Worm (Caenorhabditis elegans): ENCODE data around the gene lido-13.

Gene lido-13

ce11 chrII:3062222-3062621, 8.1 kb upstream of the lido-13 start (continued):
- TF ChIP-seq lsy-27 (tag; optimal IDR thresholded peaks at IDR 0.05; ENCODE audit: borderline replicate concordance, insufficient read depth) = no peak

ce11 chrII:3061605-3062004, 7.5 kb upstream of the lido-13 start:
- no peak for TF ChIP-seq atf-7 (tag; optimal IDR thresholded peaks at IDR 0.05)
- TF ChIP-seq lsy-27 (tag; optimal IDR thresholded peaks at IDR 0.05; ENCODE audit: borderline replicate concordance, insufficient read depth) = no peak
- TF ChIP-seq sptf-2 (GFP tag; optimal IDR thresholded peaks at IDR 0.05) = no peak
- no peak; the same call in 1 of the 2 replicates for TF ChIP-seq egrh-3 (GFP tag; IDR thresholded peaks at IDR 0.05)
- peak; percentile 63 for TF ChIP-seq zfh-2 (GFP tag; conservative IDR thresholded peaks at IDR 0.05)

ce11 chrII:3060782-3061181, 6.7 kb upstream of the lido-13 start, which contains the start of gene Y25C1A.6:
Gene Y25C1A.6 (plus strand): TSS chrII:3061082.
- TF ChIP-seq lsl-1 (GFP tag; optimal IDR thresholded peaks at IDR 0.05) (no peak), ztf-28 (GFP tag; IDR thresholded peaks at IDR 0.05) (no peak), nfyb-1 (GFP tag; IDR thresholded peaks at IDR 0.05) (no peak), cebp-2 (GFP tag; IDR thresholded peaks at IDR 0.05) (no peak), cebp-1 (GFP tag; IDR thresholded peaks at IDR 0.05) (no peak), cebp-1 (tag; optimal IDR thresholded peaks at IDR 0.05) (no peak), B0261.1 (tag; optimal IDR thresholded peaks at IDR 0.05) (no peak), nhr-179 (tag; optimal IDR thresholded peaks at IDR 0.05) (no peak), F55B11.4 (tag; optimal IDR thresholded peaks at IDR 0.05; ENCODE audit: borderline replicate concordance, insufficient read depth) (no peak), sea-2 (GFP tag; IDR thresholded peaks at IDR 0.05) (no peak), tbx-9 (tag; optimal IDR thresholded peaks at IDR 0.05; ENCODE audit: borderline replicate concordance) (no peak), T07F8.4 (tag; optimal IDR thresholded peaks at IDR 0.05) (no peak), lin-40 (tag; optimal IDR thresholded peaks at IDR 0.05) (no peak), lin-54 (GFP tag; optimal IDR thresholded peaks at IDR 0.05) (no peak), sdz-38 (tag; optimal IDR thresholded peaks at IDR 0.05) (no peak), nfya-2 (GFP tag; IDR thresholded peaks at IDR 0.05) (no peak), let-526 (GFP tag; IDR thresholded peaks at IDR 0.05) (no peak), egl-18 (GFP tag; IDR thresholded peaks at IDR 0.05) (no peak), madf-3 (GFP tag; IDR thresholded peaks at IDR 0.05) (no peak)

- peak; percentile 84 for TF ChIP-seq F33H1.4 (GFP tag; IDR thresholded peaks at IDR 0.05)
- no peak for TF ChIP-seq lin-40 (tag; optimal IDR thresholded peaks at IDR 0.05)
- peak; percentile 90 for TF ChIP-seq madf-6 (GFP tag; IDR thresholded peaks at IDR 0.05)
- no peak for TF ChIP-seq F39B2.1 (GFP tag; IDR thresholded peaks at IDR 0.05)
- TF ChIP-seq athp-1 (tag; optimal IDR thresholded peaks at IDR 0.05) = peak; percentile 54
- TF ChIP-seq him-1 (tag; optimal IDR thresholded peaks at IDR 0.05) = peak; percentile 76
- TF ChIP-seq ceh-79 (tag; optimal IDR thresholded peaks at IDR 0.05) = no peak
- no peak for TF ChIP-seq pha-4 (tag; optimal IDR thresholded peaks at IDR 0.05)
- no peak for TF ChIP-seq lin-35 (GFP tag; optimal IDR thresholded peaks at IDR 0.05)
- no peak for TF ChIP-seq Y53F4B.3 (GFP tag; IDR thresholded peaks at IDR 0.05)
- TF ChIP-seq xnd-1 (tag; optimal IDR thresholded peaks at IDR 0.05) = peak; percentile 96
- TF ChIP-seq hmg-1.2 (GFP tag; IDR thresholded peaks at IDR 0.05) = peak; percentile 8; the same call in 1 of the 2 replicates
- no peak for TF ChIP-seq ztf-22 (GFP tag; optimal IDR thresholded peaks at IDR 0.05)
- TF ChIP-seq snpc-4 (GFP tag; optimal IDR thresholded peaks at IDR 0.05) = no peak
- peak in 1 of 4 experiments; percentile 9 for TF ChIP-seq snpc-4 (tag; optimal IDR thresholded peaks at IDR 0.05)
- TF ChIP-seq B0261.1 (tag; optimal IDR thresholded peaks at IDR 0.05) = peak; percentile 2
- TF ChIP-seq pbrm-1 (GFP tag; IDR thresholded peaks at IDR 0.05) = no peak
- TF ChIP-seq die-1 (tag; optimal IDR thresholded peaks at IDR 0.05) = no peak
- peak; percentile 40 for TF ChIP-seq snpc-3.4 (tag; optimal IDR thresholded peaks at IDR 0.05)
- peak; percentile 40 for TF ChIP-seq tbp1 (GFP tag; optimal IDR thresholded peaks at IDR 0.05)
- TF ChIP-seq D2030.7 (GFP tag; IDR thresholded peaks at IDR 0.05) = peak; percentile 79
- peak; percentile 48; the same call in 1 of the 2 replicates for TF ChIP-seq dox-1 (GFP tag; IDR thresholded peaks at IDR 0.05)
Measured at ce11 chrII:3056266-3056872, 2.2 kb upstream of the lido-13 start, which contains the start of gene lin-8. Gene lin-8 (plus strand): TSS chrII:3056822.
